Fruit fly (Drosophila melanogaster) whole organism, embryonic: ENCODE results near the gene MFS9.

Source experiments
- Abd-B ChIP-seq: fragments of 200-800 bp; sonication (Bioruptor generic); optimal IDR thresholded peaks from 2 replicates; lab custom pipeline; 2018; ENCODE audit warnings: missing biosample characterization, mild to moderate bottlenecking, missing genetic modification characterization, moderate library complexity
- Bteb2 ChIP-seq: fragments of 200-800 bp; sonication (Bioruptor generic); optimal IDR thresholded peaks from 2 replicates; lab custom pipeline; 2016; ENCODE audit warnings: missing biosample characterization, missing genetic modification characterization
- CG10431 ChIP-seq: fragments of 200-800 bp; sonication (Bioruptor generic); optimal IDR thresholded peaks from 3 replicates; lab custom pipeline; 2018; ENCODE audit warnings: missing biosample characterization, mild to moderate bottlenecking, missing genetic modification characterization
- CG10565 ChIP-seq: fragments of 200-800 bp; sonication (Bioruptor generic); optimal IDR thresholded peaks from 3 replicates; lab custom pipeline; 2016; ENCODE audit warnings: missing biosample characterization, mild to moderate bottlenecking, missing genetic modification characterization
- CG10979 ChIP-seq: fragments of 200-800 bp; sonication (Bioruptor generic); optimal IDR thresholded peaks from 2 replicates; lab custom pipeline; 2018; ENCODE audit warnings: missing biosample characterization, mild to moderate bottlenecking, missing genetic modification characterization, moderate library complexity
- CG11504 ChIP-seq: fragments of 200-800 bp; sonication (Bioruptor generic); optimal IDR thresholded peaks from 3 replicates; lab custom pipeline; 2019; ENCODE audit warnings: missing biosample characterization, mild to moderate bottlenecking, missing genetic modification characterization, moderate library complexity
- CG14710 ChIP-seq: fragments of 200-800 bp; sonication (Bioruptor generic); optimal IDR thresholded peaks from 3 replicates; lab custom pipeline; 2019; ENCODE audit warnings: missing biosample characterization, mild to moderate bottlenecking, missing genetic modification characterization, moderate library complexity
- CG14965 ChIP-seq: fragments of 200-800 bp; sonication (Bioruptor generic); optimal IDR thresholded peaks from 2 replicates; lab custom pipeline; 2016; ENCODE audit warnings: missing biosample characterization, missing genetic modification characterization, borderline replicate concordance
- CG15011 ChIP-seq: fragments of 200-800 bp; sonication (Bioruptor generic); optimal IDR thresholded peaks from 3 replicates; lab custom pipeline; 2018; ENCODE audit warnings: missing biosample characterization, mild to moderate bottlenecking, missing genetic modification characterization
- CG15269 ChIP-seq: fragments of 200-800 bp; sonication (Bioruptor generic); optimal IDR thresholded peaks from 2 replicates; lab custom pipeline; 2018; ENCODE audit warnings: missing biosample characterization, mild to moderate bottlenecking, missing genetic modification characterization, moderate library complexity
- CG15696 ChIP-seq: fragments of 200-800 bp; sonication (Bioruptor generic); optimal IDR thresholded peaks from 2 replicates; lab custom pipeline; 2019; ENCODE audit warnings: missing biosample characterization, mild to moderate bottlenecking, missing genetic modification characterization, moderate library complexity
- CG1603 ChIP-seq: fragments of 200-800 bp; sonication (Bioruptor generic); optimal IDR thresholded peaks from 2 replicates; lab custom pipeline; 2019; ENCODE audit warnings: missing biosample characterization, mild to moderate bottlenecking, missing genetic modification characterization, moderate library complexity
- CG17361 ChIP-seq: fragments of 200-800 bp; sonication (Bioruptor generic); IDR thresholded peaks from 3 replicates; pipeline ENCODE4 v1.3.6; 2022; ENCODE audit warnings: missing biosample characterization, missing genetic modification characterization
- CG17912 ChIP-seq: fragments of 200-800 bp; sonication (Bioruptor generic); optimal IDR thresholded peaks from 2 replicates; lab custom pipeline; 2018; ENCODE audit warnings: missing biosample characterization, mild to moderate bottlenecking, missing genetic modification characterization
- CG18619 ChIP-seq: fragments of 200-800 bp; sonication (Bioruptor generic); optimal IDR thresholded peaks from 3 replicates; lab custom pipeline; 2017; ENCODE audit warnings: missing biosample characterization, mild to moderate bottlenecking, missing genetic modification characterization
- CG32772 ChIP-seq: fragments of 200-800 bp; sonication (Bioruptor generic); IDR thresholded peaks from 2 replicates; pipeline ENCODE4 v1.3.6; 2022; ENCODE audit warnings: missing biosample characterization, missing genetic modification characterization
- CG3838 ChIP-seq: fragments of 200-800 bp; sonication (Bioruptor generic); optimal IDR thresholded peaks from 3 replicates; lab custom pipeline; 2016; ENCODE audit warnings: missing biosample characterization, missing genetic modification characterization
- CG4282 ChIP-seq: fragments of 200-800 bp; sonication (Bioruptor generic); optimal IDR thresholded peaks from 2 replicates; lab custom pipeline; 2016; ENCODE audit warnings: missing biosample characterization, missing genetic modification characterization
- CG4424 ChIP-seq: fragments of 200-800 bp; sonication (Bioruptor generic); optimal IDR thresholded peaks from 3 replicates; lab custom pipeline; 2016; ENCODE audit warnings: missing biosample characterization, missing genetic modification characterization
- CG9215 ChIP-seq: fragments of 200-800 bp; sonication (Bioruptor generic); IDR thresholded peaks from 2 replicates; pipeline ENCODE4 v1.3.6; 2022; ENCODE audit warnings: missing biosample characterization, missing genetic modification characterization
- CG9727 ChIP-seq: fragments of 200-800 bp; sonication (Bioruptor generic); optimal IDR thresholded peaks from 3 replicates; lab custom pipeline; 2017; ENCODE audit warnings: missing biosample characterization, mild to moderate bottlenecking, missing genetic modification characterization
- Camta ChIP-seq: fragments of 200-800 bp; sonication (Bioruptor generic); optimal IDR thresholded peaks from 2 replicates; lab custom pipeline; 2016; ENCODE audit warnings: missing biosample characterization, missing genetic modification characterization
- CoRest ChIP-seq: fragments of 200-800 bp; sonication (Bioruptor generic); optimal IDR thresholded peaks from 3 replicates; lab custom pipeline; 2018; ENCODE audit warnings: missing biosample characterization, mild to moderate bottlenecking, missing genetic modification characterization, moderate library complexity
- CrebB ChIP-seq: fragments of 200-800 bp; sonication (Bioruptor generic); optimal IDR thresholded peaks from 3 replicates; lab custom pipeline; 2018; ENCODE audit warnings: missing biosample characterization, mild to moderate bottlenecking, missing genetic modification characterization
- D ChIP-seq, 2 experiments: fragments of 200-800 bp in 1 of 2; fragments of >200 bp in 1 of 2; sonication (Bioruptor generic) in 1 of 2; optimal IDR thresholded peaks; 2 replicates in 1 of 2; 3 replicates in 1 of 2; lab custom pipeline; 2017; ENCODE audit warnings: mild to moderate bottlenecking in 1 of 2, missing biosample characterization in 1 of 2, missing genetic modification characterization in 1 of 2, missing genetic modification reagents in 1 of 2
- H2.0 ChIP-seq: fragments of 200-800 bp; sonication (Bioruptor generic); IDR thresholded peaks from 2 replicates; pipeline ENCODE4 v1.3.6; 2022; ENCODE audit warnings: missing biosample characterization, missing genetic modification characterization
- NC2β ChIP-seq: fragments of 200-800 bp; sonication (Bioruptor generic); optimal IDR thresholded peaks from 2 replicates; lab custom pipeline; 2016; ENCODE audit warnings: missing biosample characterization, missing genetic modification characterization
- Nf-YA ChIP-seq: fragments of 200-800 bp; sonication (Bioruptor generic); IDR thresholded peaks from 2 replicates; pipeline ENCODE4 v1.3.6; 2022; ENCODE audit warnings: missing biosample characterization, missing genetic modification characterization
- Nf-YB ChIP-seq: fragments of 200-800 bp; sonication (Bioruptor generic); optimal IDR thresholded peaks from 3 replicates; lab custom pipeline; 2019; ENCODE audit warnings: missing biosample characterization, mild to moderate bottlenecking, missing genetic modification characterization, moderate library complexity
- Nf-YC ChIP-seq: fragments of 200-800 bp; optimal IDR thresholded peaks from 3 replicates; lab custom pipeline; 2019; ENCODE audit warnings: missing biosample characterization, mild to moderate bottlenecking, missing genetic modification characterization, moderate library complexity
- Trl ChIP-seq, 3 experiments: fragments of >200 bp in 2 of 3; fragments of 200-800 bp in 1 of 3; sonication (Bioruptor generic) in 1 of 3; optimal IDR thresholded peaks; 2 replicates in 1 of 3; 3 replicates in 2 of 3; lab custom pipeline; 2016 to 2017; ENCODE audit warnings: missing biosample characterization in 1 of 3, missing genetic modification characterization in 1 of 3
- bab2 ChIP-seq: fragments of 200-800 bp; sonication (Bioruptor generic); optimal IDR thresholded peaks from 2 replicates; lab custom pipeline; 2016; ENCODE audit warnings: missing biosample characterization, missing genetic modification characterization
- bsh ChIP-seq, 2 experiments: fragments of 200-800 bp; sonication (Bioruptor generic); optimal IDR thresholded peaks; 2 replicates each; lab custom pipeline; 2017 to 2018; ENCODE audit warnings: mild to moderate bottlenecking in 2 of 2, missing biosample characterization in 2 of 2, missing genetic modification characterization in 2 of 2, moderate library complexity in 1 of 2
- chinmo ChIP-seq: fragments of 200-800 bp; sonication (Bioruptor generic); IDR thresholded peaks from 4 replicates; pipeline ENCODE4 v1.3.6; 2022; ENCODE audit warnings: missing biosample characterization, missing genetic modification characterization; ENCODE audit not compliant: partially characterized antibody
- dmrt11E ChIP-seq: fragments of 200-800 bp; sonication (Bioruptor generic); optimal IDR thresholded peaks from 3 replicates; lab custom pipeline; 2018; ENCODE audit warnings: missing biosample characterization, mild to moderate bottlenecking, missing genetic modification characterization, moderate library complexity
- fd64A ChIP-seq: fragments of 200-800 bp; sonication (Bioruptor generic); optimal IDR thresholded peaks from 3 replicates; lab custom pipeline; 2018; ENCODE audit warnings: missing biosample characterization, mild to moderate bottlenecking, missing genetic modification characterization
- fu2 ChIP-seq: fragments of 200-800 bp; sonication (Bioruptor generic); optimal IDR thresholded peaks from 2 replicates; lab custom pipeline; 2016; ENCODE audit warnings: missing biosample characterization, missing genetic modification characterization
- kay ChIP-seq: fragments of 200-800 bp; sonication (Bioruptor generic); optimal IDR thresholded peaks from 2 replicates; lab custom pipeline; 2016; ENCODE audit warnings: missing biosample characterization, missing genetic modification characterization
- lov ChIP-seq, 2 experiments: fragments of 200-800 bp in 1 of 2; fragments of >200 bp in 1 of 2; sonication (Bioruptor generic) in 1 of 2; IDR thresholded peaks in 1 of 2; optimal IDR thresholded peaks in 1 of 2; 2 replicates in 1 of 2; 3 replicates in 1 of 2; pipeline versions ENCODE4 v1.3.6 to Lab custom; 2017 to 2022; ENCODE audit warnings: missing biosample characterization in 1 of 2, missing genetic modification characterization in 1 of 2
- mam ChIP-seq: fragments of 200-800 bp; sonication (Bioruptor generic); optimal IDR thresholded peaks from 3 replicates; lab custom pipeline; 2016; ENCODE audit warnings: missing biosample characterization, missing genetic modification characterization
- org-1 ChIP-seq: fragments of 200-800 bp; sonication (Bioruptor generic); optimal IDR thresholded peaks from 2 replicates; lab custom pipeline; 2017; ENCODE audit warnings: missing biosample characterization, missing genetic modification characterization
- row ChIP-seq: fragments of 200-800 bp; sonication (Bioruptor generic); IDR thresholded peaks from 3 replicates; pipeline ENCODE4 v1.3.6; 2022; ENCODE audit warnings: missing biosample characterization, missing genetic modification characterization
- salm ChIP-seq: fragments of 200-800 bp; sonication (Bioruptor generic); optimal IDR thresholded peaks from 2 replicates; lab custom pipeline; 2018; ENCODE audit warnings: missing biosample characterization, mild to moderate bottlenecking, missing genetic modification characterization
- sens ChIP-seq: fragments of 200-800 bp; sonication (Bioruptor generic); peaks from one replicate; lab custom pipeline; 2016; ENCODE audit warnings: missing biosample characterization, missing genetic modification characterization
- tup ChIP-seq: fragments of 200-800 bp; sonication (Bioruptor generic); optimal IDR thresholded peaks from 2 replicates; lab custom pipeline; 2016; ENCODE audit warnings: missing biosample characterization, mild to moderate bottlenecking, missing genetic modification characterization, moderate library complexity

Gene MFS9

dm6 chr3R:20543220-20543619, 31.0 kb upstream of the MFS9 start (continued):
- TF ChIP-seq NC2β (GFP tag; lab: Kevin White, UChicago), result no peak
- no peak for TF ChIP-seq CG11504 (tag; lab: Kevin White, UChicago)
- no peak for TF ChIP-seq CG17361
- TF ChIP-seq, all 482 proteins: peak for 15

- TF ChIP-seq Trl (optimal IDR thresholded peaks at IDR 0.05; lab: Kevin White, UChicago), result no peak
- TF ChIP-seq Trl (GFP tag; optimal IDR thresholded peaks at IDR 0.05; lab: Kevin White, UChicago), result peak; percentile 34
- peak; percentile 51 for TF ChIP-seq bab2 (GFP tag; lab: Kevin White, UChicago)
- peak; percentile 20 for TF ChIP-seq kay (GFP tag; lab: Kevin White, UChicago)
- peak; percentile 35 for TF ChIP-seq CG10979 (tag; lab: Kevin White, UChicago)
- TF ChIP-seq Camta, result peak; percentile 18
- no peak for TF ChIP-seq Nf-YA
- peak; percentile 63 for TF ChIP-seq CG15011
- TF ChIP-seq CG4424 (GFP tag; lab: Kevin White, UChicago), result peak; percentile 14
- peak; percentile 73 for TF ChIP-seq CG9727 (GFP tag; lab: Kevin White, UChicago)
- no peak for TF ChIP-seq CG32772 (GFP tag; lab: Robert Waterston, UW)
- TF ChIP-seq CG3838, result peak; percentile 51
- no peak for TF ChIP-seq bsh (GFP tag; optimal IDR thresholded peaks at IDR 0.05; lab: Kevin White, UChicago)
- no peak for TF ChIP-seq Bteb2 (GFP tag; lab: Kevin White, UChicago)
- TF ChIP-seq tup (GFP tag; lab: Kevin White, UChicago), result no peak
- no peak for TF ChIP-seq mam (GFP tag; lab: Kevin White, UChicago)
- peak; percentile 17 for TF ChIP-seq fd64A (GFP tag; lab: Kevin White, UChicago)
- peak; percentile 67 for TF ChIP-seq CrebB (tag; lab: Kevin White, UChicago)
- no peak for TF ChIP-seq CG15269
- peak; percentile 84 for TF ChIP-seq sens (GFP tag; lab: Kevin White, UChicago)
- TF ChIP-seq D (optimal IDR thresholded peaks at IDR 0.05; lab: Kevin White, UChicago), result no peak
- TF ChIP-seq D (GFP tag; optimal IDR thresholded peaks at IDR 0.05; lab: Kevin White, UChicago), result peak; percentile 58
- TF ChIP-seq CG1603 (tag; lab: Kevin White, UChicago), result peak; percentile 48
- TF ChIP-seq CG18619 (GFP tag; lab: Kevin White, UChicago), result peak; percentile 33
- TF ChIP-seq dmrt11E (tag; lab: Kevin White, UChicago), result peak; percentile 74
- TF ChIP-seq org-1 (GFP tag; lab: Kevin White, UChicago), result peak; percentile 33
- TF ChIP-seq CG9215, result no peak
- peak; percentile 63 for TF ChIP-seq CG14710 (tag; lab: Kevin White, UChicago)
- TF ChIP-seq CG14965, result peak; percentile 11
- TF ChIP-seq fu2 (GFP tag; lab: Kevin White, UChicago), result no peak
- TF ChIP-seq row (GFP tag; lab: Robert Waterston, UW), result 0 out of 3 replicates have a peak, but pooled peaks have one; percentile 24
- TF ChIP-seq CG4282 (GFP tag; lab: Kevin White, UChicago), result no peak
- no peak for TF ChIP-seq Nf-YC (tag; lab: Kevin White, UChicago)
- no peak for TF ChIP-seq lov (optimal IDR thresholded peaks at IDR 0.05; lab: Kevin White, UChicago)
- no peak for TF ChIP-seq lov (GFP tag; IDR thresholded peaks at IDR 0.05; lab: Robert Waterston, UW)
- TF ChIP-seq Nf-YB (GFP tag; lab: Kevin White, UChicago), result peak; percentile 33
- TF ChIP-seq chinmo (GFP tag; lab: Robert Waterston, UW), result 0 out of 4 replicates have a peak, but pooled peaks have one; percentile 47
- TF ChIP-seq Abd-B (GFP tag; lab: Kevin White, UChicago), result no peak
- no peak for TF ChIP-seq CG10565
- no peak for TF ChIP-seq CG17912 (GFP tag; lab: Kevin White, UChicago)
- no peak for TF ChIP-seq H2.0 (GFP tag; lab: Robert Waterston, UW)
- TF ChIP-seq CG10431 (GFP tag; lab: Kevin White, UChicago), result peak; percentile 3
- TF ChIP-seq salm (tag; lab: Kevin White, UChicago), result peak; percentile 4
- TF ChIP-seq CoRest (tag; lab: Kevin White, UChicago), result peak; percentile 49
- peak; percentile 90 for TF ChIP-seq CG15696 (tag; lab: Kevin White, UChicago)
Measured at dm6 chr3R:20542283-20543144, 30.2 kb upstream of the MFS9 start.
